Worm (Caenorhabditis elegans): ENCODE data around the gene ZK228.4.
A peak's percentile ranks its signal among the peaks of the same experiment; 100 is the strongest.

The ZK228.4 gene

DNA sequence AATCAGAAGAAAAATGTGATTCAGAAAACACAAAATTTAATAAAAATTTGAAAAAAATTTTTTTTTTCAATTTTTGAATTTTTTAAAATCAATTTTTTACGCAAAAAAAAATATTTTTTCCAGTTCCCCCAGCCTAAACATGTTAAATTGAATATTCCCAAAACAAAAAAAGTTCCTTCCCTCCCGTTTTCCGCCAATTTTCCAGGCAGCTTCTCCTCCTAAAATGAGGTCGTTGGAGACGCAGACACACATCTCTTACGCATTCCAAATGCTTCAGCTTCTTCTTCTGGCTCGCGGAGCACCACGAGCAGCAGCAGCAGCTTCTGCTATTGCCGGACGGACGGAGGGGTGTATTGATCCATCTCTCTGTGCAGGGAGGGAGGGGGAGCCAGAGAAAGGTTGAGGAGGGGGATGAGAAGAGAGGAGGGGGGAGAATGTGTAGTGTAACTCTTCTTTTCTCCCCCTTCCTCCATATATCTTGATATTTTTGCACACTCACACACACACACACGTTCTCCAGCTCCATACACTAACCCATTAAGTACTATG is 27.8 kb downstream of the ZK228.4 start:
- TF ChIP-seq lsy-2 (tag; optimal IDR thresholded peaks at IDR 0.05) (peak in 1 of 2 experiments; percentile 40), ztf-11 (tag; optimal IDR thresholded peaks at IDR 0.05) (no peak), madf-9 (GFP tag; conservative IDR thresholded peaks at IDR 0.05) (0 out of 2 replicates have a peak, but pooled peaks have one; percentile 41), nhr-11 (tag; optimal IDR thresholded peaks at IDR 0.05) (peak; percentile 27), fkh-10 (GFP tag; optimal IDR thresholded peaks at IDR 0.05) (peak; percentile 40), rbr-2 (tag; optimal IDR thresholded peaks at IDR 0.05) (peak; percentile 28), hmg-1.1 (GFP tag; IDR thresholded peaks at IDR 0.05) (peak; percentile 66), nhr-76 (tag; optimal IDR thresholded peaks at IDR 0.05) (no peak), daf-19 (GFP tag; conservative IDR thresholded peaks at IDR 0.05) (no peak), ceh-28 (tag; optimal IDR thresholded peaks at IDR 0.05) (peak; percentile 16), mep-1 (tag; optimal IDR thresholded peaks at IDR 0.05) (peak; percentile 60), pha-4 (GFP tag; IDR thresholded peaks at IDR 0.05) (no peak), pha-4 (tag; optimal IDR thresholded peaks at IDR 0.05) (no peak), madf-5 (GFP tag; IDR thresholded peaks at IDR 0.05) (no peak), ceh-44 (GFP tag; IDR thresholded peaks at IDR 0.05) (no peak), nhr-77 (tag; optimal IDR thresholded peaks at IDR 0.05) (no peak), aha-1 (tag) (peak; percentile 86), sdz-12 (GFP tag; optimal IDR thresholded peaks at IDR 0.05) (no peak), dmd-8 (GFP tag; IDR thresholded peaks at IDR 0.05) (no peak), lin-39 (tag; optimal IDR thresholded peaks at IDR 0.05) (no peak), nhr-237 (tag; optimal IDR thresholded peaks at IDR 0.05) (no peak), set-16 (GFP tag; IDR thresholded peaks at IDR 0.05) (peak; percentile 90), mdt-29 (GFP tag; IDR thresholded peaks at IDR 0.05) (no peak), ctbp-1 (GFP tag; IDR thresholded peaks at IDR 0.05) (peak; percentile 78), tag-97 (GFP tag; IDR thresholded peaks at IDR 0.05) (no peak), nhr-42 (GFP tag; IDR thresholded peaks at IDR 0.05) (no peak), hlh-30 (tag; optimal IDR thresholded peaks at IDR 0.05; ENCODE audit: insufficient read depth) (peak; percentile 52), snpc-4 (tag; optimal IDR thresholded peaks at IDR 0.05) (no peak), skn-1 (tag; optimal IDR thresholded peaks at IDR 0.05) (no peak), unc-62 (GFP tag; optimal IDR thresholded peaks at IDR 0.05 in 1 of 2) (peak in 1 of 2 experiments; percentile 98), unc-62 (tag; optimal IDR thresholded peaks at IDR 0.05) (no peak), F37D6.2 (tag; optimal IDR thresholded peaks at IDR 0.05) (peak; percentile 13), mdl-1 (tag; optimal IDR thresholded peaks at IDR 0.05) (peak in 1 of 2 experiments; percentile 45), lin-38 (GFP tag; IDR thresholded peaks at IDR 0.05) (no peak), nhr-28 (tag; optimal IDR thresholded peaks at IDR 0.05) (peak; percentile 3), saeg-2 (GFP tag; IDR thresholded peaks at IDR 0.05) (no peak), duxl-1 (tag; optimal IDR thresholded peaks at IDR 0.05; ENCODE audit: poor library complexity) (no peak), vab-7 (GFP tag; IDR thresholded peaks at IDR 0.05) (no peak)

DNA sequence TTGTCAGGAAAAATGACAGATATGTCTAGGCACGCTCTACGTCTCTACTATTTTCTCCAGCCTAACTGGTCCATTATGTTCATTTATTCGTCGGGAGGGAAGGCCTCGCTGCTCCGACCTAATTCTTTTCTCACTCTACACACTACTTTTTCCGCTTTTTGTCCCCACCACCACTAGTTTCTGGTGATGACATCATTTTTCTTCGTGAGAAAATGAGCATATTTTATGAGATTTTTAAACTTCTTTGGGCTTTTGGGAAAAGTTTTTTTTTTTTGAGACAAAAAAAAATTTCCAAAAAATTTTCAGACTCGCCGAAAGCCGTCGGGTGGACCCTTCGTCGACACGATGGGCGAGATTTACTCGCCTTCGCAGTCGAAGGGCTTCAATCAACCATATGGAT is 29.4 kb downstream of the ZK228.4 start, which contains the start of gene slo-1:
TSS of gene slo-1 (plus strand) at position 301 of the 400 bp plus-strand sequence.
- TF ChIP-seq cey-2 (tag; optimal IDR thresholded peaks at IDR 0.05; ENCODE audit: borderline replicate concordance, insufficient read depth) (no peak), aha-1 (tag) (peak; percentile 37)

DNA sequence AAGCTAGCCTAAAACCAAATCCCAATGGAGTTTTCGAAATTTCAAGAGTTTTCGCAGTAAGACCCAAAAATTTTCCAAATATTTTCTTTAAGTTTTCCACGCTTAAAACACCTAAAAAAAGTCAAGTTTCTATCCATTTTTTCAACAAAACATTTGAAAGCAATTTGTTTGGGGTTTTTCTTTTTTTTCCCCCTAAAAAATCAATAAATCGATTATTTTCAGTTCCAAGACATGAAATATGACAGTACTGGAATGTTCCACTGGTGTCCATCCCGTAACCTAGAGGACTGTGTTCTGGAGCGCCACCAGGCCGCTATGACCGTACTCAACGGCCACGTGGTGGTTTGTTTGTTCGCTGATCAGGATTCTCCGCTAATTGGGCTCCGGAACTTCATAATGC is 42.0 kb downstream of the ZK228.4 start:
- TF ChIP-seq F37D6.2 (tag; optimal IDR thresholded peaks at IDR 0.05) = no peak
- no peak for TF ChIP-seq mxl-3 (GFP tag; optimal IDR thresholded peaks at IDR 0.05)
- TF ChIP-seq nhr-41 (GFP tag; IDR thresholded peaks at IDR 0.05) = no peak
- TF ChIP-seq rbr-2 (tag; optimal IDR thresholded peaks at IDR 0.05) = no peak
- TF ChIP-seq ceh-28 (tag; optimal IDR thresholded peaks at IDR 0.05) = peak; percentile 78
- no peak for TF ChIP-seq Y75B8A.6 (GFP tag; IDR thresholded peaks at IDR 0.05)
- TF ChIP-seq duxl-1 (tag; optimal IDR thresholded peaks at IDR 0.05; ENCODE audit: poor library complexity) = no peak
- no peak for TF ChIP-seq dmd-6 (GFP tag; IDR thresholded peaks at IDR 0.05)

Data from whole organism, L4 larva.